Worm (Caenorhabditis elegans): ENCODE data around the gene asg-2.
A peak's percentile ranks its signal among the peaks of the same experiment; 100 is the strongest.

Gene asg-2

ce11 chrX:6792281-6793003, 48.6 kb upstream of the asg-2 start (continued):
- no peak for TF ChIP-seq nhr-111 (GFP tag; optimal IDR thresholded peaks at IDR 0.05)
- TF ChIP-seq lsy-2 (tag; optimal IDR thresholded peaks at IDR 0.05), result peak in 1 of 2 experiments; percentile 26
- TF ChIP-seq ztf-7 (tag; optimal IDR thresholded peaks at IDR 0.05), result peak; percentile 68
- peak; percentile 8 for TF ChIP-seq nhr-28 (tag; optimal IDR thresholded peaks at IDR 0.05)
- TF ChIP-seq D1046.2 (GFP tag; IDR thresholded peaks at IDR 0.05), result no peak
- TF ChIP-seq tag-97 (GFP tag; IDR thresholded peaks at IDR 0.05), result no peak
- TF ChIP-seq daf-16 (GFP tag; optimal IDR thresholded peaks at IDR 0.05), result no peak
- peak; percentile 97 for TF ChIP-seq daf-16 (tag; optimal IDR thresholded peaks at IDR 0.05)

DNA sequence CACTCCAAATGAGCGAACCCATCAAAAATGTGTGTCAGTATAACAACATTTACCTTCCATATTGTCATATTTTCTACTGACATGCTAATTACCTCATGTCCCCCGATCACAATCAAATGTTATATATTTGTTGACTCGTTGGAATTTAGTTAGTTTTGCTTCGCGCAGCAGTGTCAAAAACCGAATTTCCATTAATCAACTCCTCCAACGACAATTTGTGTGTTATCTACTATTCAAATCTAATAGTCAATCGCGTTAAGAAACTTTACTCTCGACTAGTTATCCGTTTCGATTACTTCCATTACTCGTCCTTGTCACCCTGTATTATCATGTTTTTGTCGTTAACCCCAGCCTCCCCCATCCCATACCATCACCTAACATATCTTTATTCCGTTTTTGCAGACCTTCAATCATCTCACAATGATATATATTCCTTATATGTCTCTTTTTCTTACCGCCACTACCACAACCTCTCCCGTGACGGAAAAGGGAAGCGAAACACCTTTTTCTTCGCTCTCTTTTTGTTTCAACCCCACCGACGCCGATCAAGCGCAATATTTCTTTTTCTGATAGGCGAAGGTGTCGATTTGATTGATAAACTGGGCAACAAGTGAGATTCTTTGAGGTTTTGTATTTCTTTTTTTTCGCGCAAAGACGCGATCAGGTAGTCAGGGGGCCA, 45.1 kb upstream of the asg-2 start:
- TF ChIP-seq nhr-28 (tag; optimal IDR thresholded peaks at IDR 0.05), result peak; percentile 20
- TF ChIP-seq dpl-1 (GFP tag; optimal IDR thresholded peaks at IDR 0.05), result no peak
- TF ChIP-seq nhr-10 (tag; optimal IDR thresholded peaks at IDR 0.05), result no peak
- no peak for TF ChIP-seq ceh-82 (tag; optimal IDR thresholded peaks at IDR 0.05)
- TF ChIP-seq spr-1 (tag; optimal IDR thresholded peaks at IDR 0.05), result no peak
- TF ChIP-seq aly-2 (tag; optimal IDR thresholded peaks at IDR 0.05), result no peak
- TF ChIP-seq cey-2 (tag; optimal IDR thresholded peaks at IDR 0.05; ENCODE audit: borderline replicate concordance, insufficient read depth), result no peak
- no peak for TF ChIP-seq F44E2.7 (GFP tag; IDR thresholded peaks at IDR 0.05)
- no peak for TF ChIP-seq hmg-1.1 (GFP tag; IDR thresholded peaks at IDR 0.05)
- TF ChIP-seq nhr-11 (tag; optimal IDR thresholded peaks at IDR 0.05), result no peak
- no peak for TF ChIP-seq pha-4 (GFP tag; IDR thresholded peaks at IDR 0.05)
- TF ChIP-seq pha-4 (tag; optimal IDR thresholded peaks at IDR 0.05), result no peak
- TF ChIP-seq Y48G9A.11 (GFP tag; IDR thresholded peaks at IDR 0.05), result no peak
- no peak for TF ChIP-seq egl-43 (GFP tag; IDR thresholded peaks at IDR 0.05)
- peak; percentile 56; the same call in 1 of the 2 replicates for TF ChIP-seq tra-1 (GFP tag; IDR thresholded peaks at IDR 0.05)
- no peak for TF ChIP-seq zfp-2 (tag; optimal IDR thresholded peaks at IDR 0.05)
- TF ChIP-seq nhr-237 (tag; optimal IDR thresholded peaks at IDR 0.05), result no peak
- TF ChIP-seq hif-1 (tag; optimal IDR thresholded peaks at IDR 0.05), result no peak
- TF ChIP-seq ctbp-1 (GFP tag; IDR thresholded peaks at IDR 0.05), result no peak
- TF ChIP-seq lin-15B (tag; optimal IDR thresholded peaks at IDR 0.05), result no peak
- peak; percentile 26 for TF ChIP-seq mes-2 (tag; optimal IDR thresholded peaks at IDR 0.05; ENCODE audit: poor library complexity, severe bottlenecking)
- peak; percentile 20 for TF ChIP-seq hlh-30 (tag; optimal IDR thresholded peaks at IDR 0.05; ENCODE audit: insufficient read depth)
- no peak for TF ChIP-seq D1046.2 (GFP tag; IDR thresholded peaks at IDR 0.05)
- no peak for TF ChIP-seq nhr-48 (tag; optimal IDR thresholded peaks at IDR 0.05)
- no peak for TF ChIP-seq zip-11 (GFP tag; IDR thresholded peaks at IDR 0.05)
- TF ChIP-seq hlh-11 (tag; optimal IDR thresholded peaks at IDR 0.05), result peak; percentile 25
- no peak for TF ChIP-seq daf-19 (GFP tag; conservative IDR thresholded peaks at IDR 0.05)
- TF ChIP-seq Y75B8A.6 (GFP tag; IDR thresholded peaks at IDR 0.05), result no peak
- no peak for TF ChIP-seq zag-1 (tag; optimal IDR thresholded peaks at IDR 0.05)
- TF ChIP-seq ZK546.5 (tag; optimal IDR thresholded peaks at IDR 0.05), result no peak

ce11 chrX:6799776-6800175, 41.3 kb upstream of the asg-2 start, which contains the start of gene M03A8.3:
TSS of gene M03A8.3 (plus strand) at chrX:6800053.
- TF ChIP-seq aha-1 (tag), result peak; percentile 71
- TF ChIP-seq mep-1 (tag; optimal IDR thresholded peaks at IDR 0.05), result no peak
- peak; percentile 19 for TF ChIP-seq hlh-11 (tag; optimal IDR thresholded peaks at IDR 0.05)
